Worm (Caenorhabditis elegans) whole organism, L1 larva: Measurements from ENCODE around the gene W09B6.4.

Source experiments
- C16A3.4 ChIP-seq: fragments of 150-350 bp; optimal IDR thresholded peaks from 2 replicates; lab custom pipeline; 2014; ENCODE audit warnings: missing biosample characterization, missing genetic modification characterization
- Y116A8C.19 ChIP-seq: sonication (generic microtip); optimal IDR thresholded peaks from 2 replicates; lab custom pipeline; 2016; ENCODE audit warnings: missing compliant biosample characterization, missing genetic modification characterization, borderline replicate concordance
- ama-1 ChIP-seq: fragments of 150-350 bp; optimal IDR thresholded peaks from 2 replicates; lab custom pipeline; 2014
- efl-1 ChIP-seq, 4 experiments: fragments of 150-350 bp; optimal IDR thresholded peaks in 3 of 4; peaks in 1 of 4; 1 replicate in 1 of 4; 2 replicates in 3 of 4; lab custom pipeline; 2014; ENCODE audit warnings: missing biosample characterization in 2 of 4, missing genetic modification characterization in 2 of 4, missing genetic modification reagents in 2 of 4
- elt-2 ChIP-seq: sonication (generic microtip); optimal IDR thresholded peaks from 2 replicates; lab custom pipeline; 2016; ENCODE audit warnings: missing genetic modification characterization, mild to moderate bottlenecking, inconsistent platforms, missing compliant biosample characterization, missing genetic modification reagents
- elt-3 ChIP-seq, 6 experiments: fragments of 150-350 bp in 1 of 6; sonication (generic microtip); optimal IDR thresholded peaks; 2 replicates each; lab custom pipeline; 2017 to 2018; ENCODE audit warnings: missing biosample characterization in 6 of 6, missing genetic modification characterization in 6 of 6, inconsistent platforms in 1 of 6
- fkh-10 ChIP-seq: sonication (generic microtip); optimal IDR thresholded peaks from 2 replicates; lab custom pipeline; 2017; ENCODE audit warnings: missing biosample characterization, missing genetic modification reagents, missing genetic modification characterization
- fos-1 ChIP-seq: fragments of 150-350 bp; optimal IDR thresholded peaks from 2 replicates; lab custom pipeline; 2014; ENCODE audit warnings: missing biosample characterization, missing genetic modification characterization
- nhr-28 ChIP-seq: fragments of 150-350 bp; optimal IDR thresholded peaks from 2 replicates; lab custom pipeline; 2014; ENCODE audit warnings: missing biosample characterization, missing genetic modification characterization
- nhr-47 ChIP-seq: sonication (generic microtip); optimal IDR thresholded peaks from 2 replicates; lab custom pipeline; 2016; ENCODE audit warnings: mild to moderate bottlenecking, missing genetic modification characterization, moderate library complexity, missing compliant biosample characterization
- snpc-4 ChIP-seq: fragments of 150-350 bp; optimal IDR thresholded peaks from 2 replicates; lab custom pipeline; 2014; ENCODE audit warnings: missing biosample characterization, missing genetic modification characterization
- unc-30 ChIP-seq: sonication (generic microtip); optimal IDR thresholded peaks from 2 replicates; lab custom pipeline; 2017; ENCODE audit warnings: missing biosample characterization, missing genetic modification characterization
- unc-86 ChIP-seq: sonication (generic microtip); optimal IDR thresholded peaks from 2 replicates; lab custom pipeline; 2016; ENCODE audit warnings: missing genetic modification characterization, missing compliant biosample characterization
- ztf-11 ChIP-seq, 2 experiments: sonication (generic microtip); optimal IDR thresholded peaks; 2 replicates each; lab custom pipeline; 2016 to 2017; ENCODE audit warnings: missing genetic modification characterization in 2 of 2, missing biosample characterization in 1 of 2, missing compliant biosample characterization in 1 of 2

DNA sequence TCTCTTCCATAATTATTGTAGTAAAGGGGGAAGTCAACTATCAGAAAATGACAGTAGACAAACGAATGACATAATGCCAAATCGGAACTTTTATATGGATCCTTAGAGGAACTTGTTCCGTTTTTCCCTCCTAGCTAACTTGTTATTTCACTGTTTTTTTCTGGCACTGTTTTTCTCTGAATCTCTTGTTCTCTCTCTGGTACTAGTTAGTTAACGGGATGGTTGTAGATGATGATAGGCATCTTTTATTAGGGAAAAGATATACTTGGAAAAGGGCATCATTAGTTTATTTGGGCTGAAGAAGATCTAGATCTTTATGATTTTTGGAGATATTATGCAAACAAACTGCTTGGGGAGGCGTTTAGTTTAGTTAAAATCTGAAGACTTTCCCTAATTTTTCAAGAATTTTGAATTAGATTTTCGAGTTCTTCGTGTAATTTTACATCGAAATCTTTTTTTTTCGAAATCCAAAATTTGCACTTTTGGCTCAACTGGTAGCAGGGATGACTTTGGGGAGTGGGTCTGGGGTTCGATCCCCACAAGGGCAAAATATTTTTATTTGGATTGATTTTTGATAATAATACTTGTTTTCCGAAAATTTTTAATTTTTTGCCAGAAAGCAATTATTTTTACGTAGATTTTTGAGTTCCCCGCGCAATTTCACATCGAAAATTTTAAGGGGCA lies 33.6 kb downstream of the W09B6.4 start, which contains the start of gene col-40:
- TF ChIP-seq nhr-47 (tag; lab: Kevin White, UChicago): no peak
- no peak for TF ChIP-seq nhr-28
- TF ChIP-seq elt-2 (tag; lab: Kevin White, UChicago): no peak
- no peak for TF ChIP-seq Y116A8C.19 (tag; lab: Kevin White, UChicago)
- no peak for TF ChIP-seq C16A3.4 (tag; lab: Kevin White, UChicago)
- no peak for TF ChIP-seq fkh-10 (GFP tag; lab: Kevin White, UChicago)
- no peak for TF ChIP-seq elt-3 (tag; optimal IDR thresholded peaks at IDR 0.05; lab: Kevin White, UChicago)
- no peak for TF ChIP-seq ztf-11 (tag; optimal IDR thresholded peaks at IDR 0.05; lab: Kevin White, UChicago)
- no peak for TF ChIP-seq unc-30
- no peak for TF ChIP-seq fos-1 (tag; lab: Kevin White, UChicago)
- no peak for TF ChIP-seq efl-1 (optimal IDR thresholded peaks at IDR 0.05; lab: Kevin White, UChicago)
- TF ChIP-seq efl-1 (GFP tag; optimal IDR thresholded peaks at IDR 0.05 in 1 of 2; lab: Kevin White, UChicago): no peak
- TF ChIP-seq unc-86 (tag; lab: Kevin White, UChicago): no peak
- no peak for TF ChIP-seq snpc-4
- no peak for TF ChIP-seq ama-1
